Worm (Caenorhabditis elegans) whole organism, young adult: ENCODE data around the gene EGAP4.1.
A peak's percentile ranks its signal among the peaks of the same experiment; 100 is the strongest.

Experiments
- B0035.1 ChIP-seq: sonication (generic microtip); optimal IDR thresholded peaks from 2 replicates; lab custom pipeline; 2016; ENCODE audit warnings: missing genetic modification characterization, mild to moderate bottlenecking, missing compliant biosample characterization, missing genotype, missing genetic modification reagents
- C06A6.2 ChIP-seq: fragments of 200-800 bp; sonication (Bioruptor generic); conservative IDR thresholded peaks from 2 replicates; pipeline ENCODE4 v1.3.6; 2022; ENCODE audit warnings: missing genetic modification characterization, missing compliant biosample characterization
- C17E4.6 ChIP-seq: fragments of 200-800 bp; sonication (Bioruptor generic); IDR thresholded peaks from 2 replicates; pipeline ENCODE4 v1.3.6; 2022; ENCODE audit warnings: missing genetic modification reagents, missing genetic modification characterization, missing compliant biosample characterization
- F22D6.2 ChIP-seq: sonication (generic microtip); optimal IDR thresholded peaks from 2 replicates; lab custom pipeline; 2016; ENCODE audit warnings: mild to moderate bottlenecking, missing genetic modification characterization, missing compliant biosample characterization
- K12H6.12 ChIP-seq: fragments of 200-800 bp; sonication (Bioruptor generic); optimal IDR thresholded peaks from 2 replicates; lab custom pipeline; 2018; ENCODE audit warnings: mild to moderate bottlenecking, missing genetic modification characterization, missing compliant biosample characterization
- Y53G8AR.9 ChIP-seq: fragments of 200-800 bp; sonication (Bioruptor generic); conservative IDR thresholded peaks from 2 replicates; pipeline ENCODE4 v1.3.6; 2022; ENCODE audit warnings: missing genetic modification reagents, missing genetic modification characterization, missing compliant biosample characterization
- Y79H2A.3 ChIP-seq: fragments of 200-800 bp; sonication (Bioruptor generic); conservative IDR thresholded peaks from 2 replicates; pipeline ENCODE4 v1.3.6; 2022; ENCODE audit warnings: missing genetic modification reagents, missing genetic modification characterization, missing compliant biosample characterization
- Y95B8A.8 ChIP-seq: fragments of 200-800 bp; sonication (Bioruptor generic); IDR thresholded peaks from 2 replicates; pipeline ENCODE4 v1.3.6; 2022; ENCODE audit warnings: missing genetic modification reagents, missing genetic modification characterization, missing compliant biosample characterization
- attf-6 ChIP-seq: fragments of 200-800 bp; sonication (Bioruptor generic); IDR thresholded peaks from 2 replicates; pipeline ENCODE4 v1.3.6; 2022; ENCODE audit warnings: missing genetic modification reagents, missing genetic modification characterization, missing compliant biosample characterization
- bed-2 ChIP-seq: fragments of 200-800 bp; sonication (Bioruptor generic); IDR thresholded peaks from 2 replicates; pipeline ENCODE4 v1.3.6; 2022; ENCODE audit warnings: missing genetic modification reagents, missing genetic modification characterization, missing compliant biosample characterization
- cebp-1 ChIP-seq, 2 experiments: fragments of 200-800 bp in 1 of 2; sonication (Bioruptor generic) in 1 of 2; sonication (generic microtip) in 1 of 2; IDR thresholded peaks in 1 of 2; optimal IDR thresholded peaks in 1 of 2; 2 replicates each; pipeline versions ENCODE4 v1.3.6 to Lab custom; 2017 to 2022; ENCODE audit warnings: missing compliant biosample characterization in 2 of 2, missing genetic modification characterization in 2 of 2, mild to moderate bottlenecking in 1 of 2, missing genetic modification reagents in 1 of 2, moderate library complexity in 1 of 2
- ceh-79 ChIP-seq: sonication (generic microtip); optimal IDR thresholded peaks from 2 replicates; lab custom pipeline; 2017; ENCODE audit warnings: mild to moderate bottlenecking, missing genetic modification characterization, missing compliant biosample characterization
- ceh-91 ChIP-seq: fragments of 200-800 bp; sonication (Bioruptor generic); IDR thresholded peaks from 2 replicates; pipeline ENCODE4 v1.3.6; 2022; ENCODE audit warnings: missing genetic modification reagents, missing genetic modification characterization, missing compliant biosample characterization
- chd-7 ChIP-seq: sonication (generic microtip); optimal IDR thresholded peaks from 2 replicates; lab custom pipeline; 2016; ENCODE audit warnings: mild to moderate bottlenecking, missing genetic modification characterization, moderate library complexity, missing compliant biosample characterization
- dox-1 ChIP-seq: fragments of 200-800 bp; sonication (Bioruptor generic); IDR thresholded peaks from 2 replicates; pipeline ENCODE4 v1.3.6; 2022; ENCODE audit warnings: missing genetic modification reagents, missing genetic modification characterization, missing compliant biosample characterization
- dpl-1 ChIP-seq: fragments of 150-350 bp; optimal IDR thresholded peaks from 2 replicates; lab custom pipeline; 2014; ENCODE audit warnings: missing biosample characterization, missing genetic modification reagents, missing genetic modification characterization
- egl-44 ChIP-seq: fragments of 200-800 bp; sonication (Bioruptor generic); IDR thresholded peaks from 2 replicates; pipeline ENCODE4 v1.3.6; 2022; ENCODE audit warnings: missing genetic modification reagents, missing genetic modification characterization, missing compliant biosample characterization
- egrh-3 ChIP-seq: fragments of 200-800 bp; sonication (Bioruptor generic); IDR thresholded peaks from 2 replicates; pipeline ENCODE4 v1.3.6; 2022; ENCODE audit warnings: missing genetic modification reagents, missing genetic modification characterization, missing compliant biosample characterization
- fkh-3 ChIP-seq: sonication (generic microtip); optimal IDR thresholded peaks from 2 replicates; lab custom pipeline; 2016; ENCODE audit warnings: mild to moderate bottlenecking, missing genetic modification characterization, missing compliant biosample characterization
- hlh-26 ChIP-seq: fragments of 200-800 bp; sonication (Bioruptor generic); conservative IDR thresholded peaks from 2 replicates; pipeline ENCODE4 v1.3.6; 2022; ENCODE audit warnings: missing genetic modification reagents, missing genetic modification characterization, missing compliant biosample characterization
- hrde-1 ChIP-seq: sonication (generic microtip); optimal IDR thresholded peaks from 2 replicates; lab custom pipeline; 2016; ENCODE audit warnings: missing genetic modification characterization, mild to moderate bottlenecking, missing compliant biosample characterization, moderate library complexity, missing genotype, missing genetic modification reagents, borderline replicate concordance
- let-607 ChIP-seq, 2 experiments: fragments of 200-800 bp in 1 of 2; sonication (Bioruptor generic) in 1 of 2; sonication (generic microtip) in 1 of 2; optimal IDR thresholded peaks; 2 replicates each; lab custom pipeline; 2016 to 2018; ENCODE audit warnings: mild to moderate bottlenecking in 2 of 2, missing compliant biosample characterization in 2 of 2, missing genetic modification characterization in 2 of 2, moderate library complexity in 2 of 2, missing genotype in 1 of 2
- lin-26 ChIP-seq: fragments of 200-800 bp; sonication (Bioruptor generic); IDR thresholded peaks from 2 replicates; pipeline ENCODE4 v1.3.6; 2022; ENCODE audit warnings: missing genetic modification reagents, missing genetic modification characterization, missing compliant biosample characterization
- lsl-1 ChIP-seq: fragments of 200-800 bp; sonication (Bioruptor generic); optimal IDR thresholded peaks from 2 replicates; lab custom pipeline; 2018; ENCODE audit warnings: mild to moderate bottlenecking, missing genetic modification characterization, moderate library complexity, missing compliant biosample characterization
- mcd-1 ChIP-seq: fragments of 200-800 bp; sonication (Bioruptor generic); IDR thresholded peaks from 2 replicates; pipeline ENCODE4 v1.3.6; 2022; ENCODE audit warnings: missing genetic modification reagents, missing genetic modification characterization, missing compliant biosample characterization
- mes-4 ChIP-seq: sonication (generic microtip); optimal IDR thresholded peaks from 2 replicates; lab custom pipeline; 2016; ENCODE audit warnings: missing genotype, missing genetic modification characterization, missing compliant biosample characterization
- nfyb-1 ChIP-seq: fragments of 200-800 bp; sonication (Bioruptor generic); IDR thresholded peaks from 2 replicates; pipeline ENCODE4 v1.3.6; 2022; ENCODE audit warnings: missing genetic modification reagents, missing genetic modification characterization, missing compliant biosample characterization
- nhr-120 ChIP-seq: fragments of 200-800 bp; sonication (Bioruptor generic); IDR thresholded peaks from 2 replicates; pipeline ENCODE4 v1.3.6; 2022; ENCODE audit warnings: missing genetic modification characterization, missing compliant biosample characterization
- nhr-80 ChIP-seq: sonication (generic microtip); optimal IDR thresholded peaks from 2 replicates; lab custom pipeline; 2016; ENCODE audit warnings: missing genetic modification characterization, missing compliant biosample characterization
- repo-1 ChIP-seq: sonication (generic microtip); optimal IDR thresholded peaks from 2 replicates; lab custom pipeline; 2017; ENCODE audit warnings: mild to moderate bottlenecking, missing genetic modification characterization, missing compliant biosample characterization
- rpc-1 ChIP-seq, 2 experiments: fragments of 150-350 bp in 1 of 2; sonication (generic microtip) in 1 of 2; optimal IDR thresholded peaks; 2 replicates each; lab custom pipeline; 2014 to 2018; ENCODE audit warnings: missing biosample characterization in 1 of 2, missing genetic modification characterization in 1 of 2, missing genetic modification reagents in 1 of 2, missing genotype in 1 of 2
- snpc-1.1 ChIP-seq: sonication (generic microtip); optimal IDR thresholded peaks from 2 replicates; lab custom pipeline; 2017; ENCODE audit warnings: missing genetic modification characterization, mild to moderate bottlenecking, missing compliant biosample characterization, antibody characterized with exemption, moderate library complexity, missing genotype, missing genetic modification reagents; ENCODE audit not compliant: insufficient read depth
- sptf-2 ChIP-seq: fragments of 200-800 bp; sonication (Bioruptor generic); optimal IDR thresholded peaks from 2 replicates; lab custom pipeline; 2018; ENCODE audit warnings: mild to moderate bottlenecking, missing genetic modification characterization, missing compliant biosample characterization
- tbp1 ChIP-seq: fragments of 200-800 bp; sonication (Bioruptor generic); optimal IDR thresholded peaks from 2 replicates; lab custom pipeline; 2018; ENCODE audit warnings: mild to moderate bottlenecking, missing genetic modification characterization, missing compliant biosample characterization
- tbx-9 ChIP-seq: sonication (generic microtip); optimal IDR thresholded peaks from 2 replicates; lab custom pipeline; 2016; ENCODE audit warnings: borderline replicate concordance, missing genetic modification characterization, inconsistent platforms, missing compliant biosample characterization
- ztf-18 ChIP-seq: sonication (generic microtip); optimal IDR thresholded peaks from 2 replicates; lab custom pipeline; 2016; ENCODE audit warnings: missing genotype, mild to moderate bottlenecking, missing genetic modification characterization, missing compliant biosample characterization
- ztf-22 ChIP-seq: fragments of 200-800 bp; sonication (Bioruptor generic); optimal IDR thresholded peaks from 2 replicates; lab custom pipeline; 2018; ENCODE audit warnings: mild to moderate bottlenecking, missing genetic modification characterization, moderate library complexity, missing compliant biosample characterization
- ztf-26 ChIP-seq: sonication (generic microtip); optimal IDR thresholded peaks from 2 replicates; lab custom pipeline; 2017; ENCODE audit warnings: missing genetic modification characterization, missing compliant biosample characterization

The EGAP4.1 gene

DNA sequence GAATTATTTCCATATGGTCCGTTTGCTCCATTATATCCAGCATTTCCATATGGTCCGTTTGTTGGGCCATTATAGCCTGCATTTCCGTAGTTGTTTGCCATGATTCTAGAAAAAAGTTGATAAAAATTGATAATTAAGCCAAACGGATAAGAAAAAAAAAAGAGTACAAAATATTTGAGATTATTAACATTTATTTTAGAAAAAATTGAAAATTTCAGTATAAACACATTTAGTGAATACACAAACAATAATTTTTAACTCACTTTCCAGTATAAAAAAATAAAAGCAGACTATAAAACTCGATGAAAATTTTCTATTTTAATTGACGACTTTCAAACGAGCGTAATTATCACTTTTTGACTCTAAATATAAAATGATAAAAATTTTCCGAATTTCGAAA, 6.5 kb downstream of the EGAP4.1 start, which contains the start of gene F53A9.9:
Gene F53A9.9, minus strand, starts transcription at position 101 of the 400 bp plus-strand sequence.
- TF ChIP-seq attf-6 (GFP tag; lab: Robert Waterston, UW) (no peak), repo-1 (tag; lab: Kevin White, UChicago) (no peak), egl-44 (GFP tag; lab: Robert Waterston, UW) (no peak), rpc-1 (optimal IDR thresholded peaks at IDR 0.05; lab: Kevin White, UChicago) (no peak), rpc-1 (tag; optimal IDR thresholded peaks at IDR 0.05; lab: Kevin White, UChicago) (no peak), B0035.1 (tag; lab: Kevin White, UChicago) (no peak), lin-26 (no peak), ztf-26 (tag; lab: Kevin White, UChicago) (no peak), sptf-2 (GFP tag; lab: Kevin White, UChicago) (no peak), nfyb-1 (GFP tag; lab: Robert Waterston, UW) (no peak), fkh-3 (no peak), Y53G8AR.9 (GFP tag; lab: Robert Waterston, UW) (no peak), hlh-26 (GFP tag; lab: Robert Waterston, UW) (no peak)

DNA sequence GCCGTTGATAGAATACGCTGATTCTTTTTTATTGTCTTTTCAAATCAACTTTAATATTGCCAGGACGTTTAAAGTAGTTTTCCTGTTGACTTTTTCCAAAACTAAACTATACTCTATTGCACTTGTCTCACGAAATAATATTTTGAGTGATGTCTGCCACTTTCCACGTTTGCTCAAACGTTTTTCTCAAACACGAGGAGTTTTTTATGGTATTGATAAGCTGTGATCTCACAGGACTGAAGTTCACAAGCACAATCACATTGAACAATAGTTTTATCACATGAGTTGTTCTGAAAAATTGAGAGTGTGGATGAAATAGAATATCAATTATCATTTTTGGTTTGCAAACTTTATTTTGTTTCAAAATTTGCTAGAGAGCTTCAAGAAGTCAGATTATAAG, 7.3 kb downstream of the EGAP4.1 start:
- TF ChIP-seq hrde-1 (tag; lab: Kevin White, UChicago) (no peak), ztf-22 (GFP tag; lab: Kevin White, UChicago) (peak; percentile 9), nhr-80 (tag; lab: Kevin White, UChicago) (peak; percentile 67), tbx-9 (tag; lab: Kevin White, UChicago) (no peak), let-607 (tag; optimal IDR thresholded peaks at IDR 0.05; lab: Kevin White, UChicago) (peak in 1 of 2 experiments; percentile 1), attf-6 (GFP tag; lab: Robert Waterston, UW) (no peak), tbp1 (GFP tag; lab: Kevin White, UChicago) (no peak)

DNA sequence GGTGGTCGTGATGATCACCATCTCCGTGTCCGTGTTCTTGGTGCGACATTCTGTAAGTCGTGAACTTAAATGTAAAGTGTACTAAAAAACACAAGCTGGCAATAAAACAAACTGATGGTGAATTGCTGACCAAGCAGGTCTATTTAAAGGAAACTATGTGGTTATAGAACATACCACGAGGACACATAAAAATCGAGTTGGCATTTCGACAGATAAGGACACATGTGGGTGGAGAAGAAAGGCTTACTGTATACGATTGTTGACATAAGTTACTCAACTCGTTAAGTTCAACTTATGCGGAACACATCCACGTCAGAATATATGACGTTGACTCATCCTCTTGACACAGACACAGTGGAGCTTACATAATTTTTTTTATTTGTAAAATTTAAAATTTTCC, 8.3 kb downstream of the EGAP4.1 start, which contains the start of gene F53A9.8:
Gene F53A9.8, minus strand, starts transcription at position 49 of the 400 bp plus-strand sequence.
- TF ChIP-seq lsl-1 (GFP tag; lab: Kevin White, UChicago): no peak
- TF ChIP-seq egrh-3 (GFP tag; lab: Robert Waterston, UW): no peak
- TF ChIP-seq chd-7 (tag; lab: Kevin White, UChicago): no peak
- TF ChIP-seq F22D6.2 (tag; lab: Kevin White, UChicago): no peak
- TF ChIP-seq snpc-1.1 (tag; lab: Kevin White, UChicago): no peak
- TF ChIP-seq K12H6.12: no peak
- TF ChIP-seq cebp-1 (GFP tag; IDR thresholded peaks at IDR 0.05; lab: Robert Waterston, UW): no peak
- peak; percentile 7 for TF ChIP-seq cebp-1 (tag; optimal IDR thresholded peaks at IDR 0.05; lab: Kevin White, UChicago)
- TF ChIP-seq mcd-1: no peak
- peak; percentile 28 for TF ChIP-seq ztf-22 (GFP tag; lab: Kevin White, UChicago)
- 0 out of 2 replicates have a peak, but pooled peaks have one; percentile 1 for TF ChIP-seq nhr-120
- no peak for TF ChIP-seq C06A6.2
- no peak for TF ChIP-seq ceh-79 (tag; lab: Kevin White, UChicago)
- no peak for TF ChIP-seq ceh-91 (GFP tag; lab: Robert Waterston, UW)
- TF ChIP-seq bed-2 (GFP tag; lab: Robert Waterston, UW): no peak
- TF ChIP-seq nhr-80 (tag; lab: Kevin White, UChicago): peak; percentile 21
- no peak for TF ChIP-seq C17E4.6
- TF ChIP-seq mes-4 (tag; lab: Kevin White, UChicago): no peak
- 0 out of 2 replicates have a peak, but pooled peaks have one; percentile 9 for TF ChIP-seq dox-1 (GFP tag; lab: Robert Waterston, UW)
- TF ChIP-seq let-607 (tag; optimal IDR thresholded peaks at IDR 0.05; lab: Kevin White, UChicago): no peak
- no peak for TF ChIP-seq dpl-1 (GFP tag; lab: Kevin White, UChicago)
- TF ChIP-seq attf-6 (GFP tag; lab: Robert Waterston, UW): no peak
- TF ChIP-seq Y79H2A.3 (GFP tag; lab: Robert Waterston, UW): no peak
- no peak for TF ChIP-seq ztf-18 (tag; lab: Kevin White, UChicago)
- no peak for TF ChIP-seq Y95B8A.8 (GFP tag; lab: Robert Waterston, UW)
